Worm (Caenorhabditis elegans) whole organism, mixed stage, embryonic: Measurements from ENCODE around the gene C24H10.2.

Experiments
- ces-1 ChIP-seq: fragments of 150-350 bp; optimal IDR thresholded peaks from 2 replicates; lab custom pipeline; 2014; ENCODE audit warnings: missing biosample characterization, missing genetic modification reagents, missing genetic modification characterization
- elt-3 ChIP-seq: fragments of 150-350 bp; optimal IDR thresholded peaks from 2 replicates; lab custom pipeline; 2014; ENCODE audit warnings: missing biosample characterization, missing genetic modification characterization
- lin-32 ChIP-seq: fragments of 200-800 bp; sonication (Bioruptor generic); optimal IDR thresholded peaks from 2 replicates; lab custom pipeline; 2018; ENCODE audit warnings: mild to moderate bottlenecking, missing genetic modification characterization, missing compliant biosample characterization
- mab-5 ChIP-seq: fragments of 150-350 bp; optimal IDR thresholded peaks from 2 replicates; lab custom pipeline; 2014; ENCODE audit warnings: missing biosample characterization, missing genetic modification characterization
- nhr-12 ChIP-seq: fragments of 150-350 bp; optimal IDR thresholded peaks from 2 replicates; lab custom pipeline; 2014; ENCODE audit warnings: missing biosample characterization, missing genetic modification characterization
- nhr-28 ChIP-seq: fragments of 150-350 bp; optimal IDR thresholded peaks from 2 replicates; lab custom pipeline; 2014; ENCODE audit warnings: missing biosample characterization, missing genetic modification characterization
- nhr-76 ChIP-seq: sonication (generic microtip); optimal IDR thresholded peaks from 2 replicates; lab custom pipeline; 2017; ENCODE audit warnings: missing biosample characterization, missing genetic modification characterization
- pha-4 ChIP-seq: fragments of 150-350 bp; optimal IDR thresholded peaks from 2 replicates; lab custom pipeline; 2018; ENCODE audit warnings: missing biosample characterization, missing genetic modification reagents, missing genetic modification characterization
- snpc-4 ChIP-seq: fragments of 150-350 bp; optimal IDR thresholded peaks from 2 replicates; lab custom pipeline; 2014; ENCODE audit warnings: missing biosample characterization, missing genetic modification characterization
- sptf-1 ChIP-seq: sonication (generic microtip); optimal IDR thresholded peaks from 2 replicates; lab custom pipeline; 2017; ENCODE audit warnings: mild to moderate bottlenecking, missing genetic modification characterization, moderate library complexity, missing compliant biosample characterization
- tbx-8 ChIP-seq: fragments of 200-800 bp; sonication (Bioruptor generic); optimal IDR thresholded peaks from 2 replicates; lab custom pipeline; 2018; ENCODE audit warnings: mild to moderate bottlenecking, missing genetic modification characterization, moderate library complexity, missing compliant biosample characterization
- unc-62 ChIP-seq: fragments of 150-350 bp; optimal IDR thresholded peaks from 2 replicates; lab custom pipeline; 2014; ENCODE audit warnings: missing biosample characterization, missing genetic modification reagents, missing genetic modification characterization
- ztf-11 ChIP-seq: fragments of 150-350 bp; optimal IDR thresholded peaks from 2 replicates; lab custom pipeline; 2014; ENCODE audit warnings: missing biosample characterization, missing genetic modification characterization

DNA sequence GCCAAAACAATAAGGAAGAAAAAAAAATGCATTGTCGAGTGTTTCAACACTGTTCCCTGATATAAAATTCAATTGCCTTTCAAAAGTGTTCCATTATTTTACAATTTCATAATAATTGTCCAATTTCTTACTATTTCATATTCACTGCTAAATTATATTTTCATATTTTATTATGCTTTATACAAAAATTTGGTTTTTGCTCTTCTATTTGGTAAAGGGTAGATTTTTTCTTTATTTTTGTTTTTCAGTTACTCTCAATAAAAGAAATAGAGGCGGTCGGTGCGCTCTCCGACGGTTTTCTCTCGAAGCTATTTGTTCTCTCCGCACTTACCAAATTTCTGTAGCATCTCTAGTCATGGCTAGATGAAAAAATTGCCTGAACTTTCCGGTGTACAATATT lies 46.8 kb upstream of the C24H10.2 start, which contains the start of gene sek-3:
- TF ChIP-seq elt-3 (tag; lab: Kevin White, UChicago) (no peak), mab-5 (tag; lab: Kevin White, UChicago) (no peak), unc-62 (GFP tag; lab: Kevin White, UChicago) (no peak), ztf-11 (tag; lab: Kevin White, UChicago) (no peak), nhr-28 (tag; lab: Kevin White, UChicago) (no peak), snpc-4 (tag; lab: Kevin White, UChicago) (no peak), pha-4 (tag; lab: Kevin White, UChicago) (no peak), sptf-1 (no peak), ces-1 (GFP tag; lab: Kevin White, UChicago) (no peak), tbx-8 (GFP tag; lab: Kevin White, UChicago) (no peak), nhr-76 (tag; lab: Kevin White, UChicago) (no peak), lin-32 (GFP tag; lab: Kevin White, UChicago) (no peak), nhr-12 (tag; lab: Kevin White, UChicago) (no peak)
